Worm (Caenorhabditis elegans) whole organism, L2 larva: ENCODE measurements around the gene rig-4.
A peak's percentile ranks its signal among the peaks of the same experiment; 100 is the strongest.

Experiments used
- C34F6.9 ChIP-seq: fragments of 150-350 bp; optimal IDR thresholded peaks from 2 replicates; lab custom pipeline; 2014; ENCODE audit warnings: missing biosample characterization, missing genetic modification characterization
- F13H6.1 ChIP-seq: sonication (generic microtip); optimal IDR thresholded peaks from 2 replicates; lab custom pipeline; 2016; ENCODE audit warnings: missing genetic modification characterization, missing compliant biosample characterization
- R02D3.7 ChIP-seq: fragments of 150-350 bp; optimal IDR thresholded peaks from 2 replicates; lab custom pipeline; 2014; ENCODE audit warnings: missing biosample characterization, missing genetic modification characterization
- Y55F3AM.14 ChIP-seq: fragments of 200-800 bp; sonication (Bioruptor generic); optimal IDR thresholded peaks from 2 replicates; lab custom pipeline; 2018; ENCODE audit warnings: mild to moderate bottlenecking, missing genetic modification characterization, missing compliant biosample characterization
- ZK546.5 ChIP-seq: sonication (generic microtip); optimal IDR thresholded peaks from 2 replicates; lab custom pipeline; 2017; ENCODE audit warnings: missing biosample characterization, missing genetic modification characterization
- alr-1 ChIP-seq: fragments of 150-350 bp; optimal IDR thresholded peaks from 2 replicates; lab custom pipeline; 2014; ENCODE audit warnings: missing biosample characterization, missing genetic modification characterization
- aly-2 ChIP-seq: fragments of 150-350 bp; optimal IDR thresholded peaks from 2 replicates; lab custom pipeline; 2014; ENCODE audit warnings: missing biosample characterization, missing genetic modification characterization
- ama-1 ChIP-seq: fragments of 150-350 bp; optimal IDR thresholded peaks from 2 replicates; lab custom pipeline; 2018; ENCODE audit warnings: inconsistent platforms
- blmp-1 ChIP-seq: sonication (generic microtip); optimal IDR thresholded peaks from 2 replicates; lab custom pipeline; 2017; ENCODE audit warnings: missing genetic modification characterization, mild to moderate bottlenecking, missing compliant biosample characterization, antibody characterized with exemption, moderate library complexity; ENCODE audit not compliant: insufficient read depth
- ceh-16 ChIP-seq: fragments of 150-350 bp; optimal IDR thresholded peaks from 2 replicates; lab custom pipeline; 2014; ENCODE audit warnings: missing biosample characterization, missing genetic modification characterization
- ceh-82 ChIP-seq: fragments of 150-350 bp; optimal IDR thresholded peaks from 2 replicates; lab custom pipeline; 2014; ENCODE audit warnings: missing biosample characterization, missing genetic modification characterization
- crh-2 ChIP-seq: sonication (generic microtip); optimal IDR thresholded peaks from 2 replicates; lab custom pipeline; 2017; ENCODE audit warnings: missing biosample characterization, missing genetic modification characterization
- dmd-4 ChIP-seq: sonication (generic microtip); optimal IDR thresholded peaks from 2 replicates; lab custom pipeline; 2017; ENCODE audit warnings: missing biosample characterization, missing genetic modification characterization
- egl-27 ChIP-seq: sonication (generic microtip); optimal IDR thresholded peaks from 3 replicates; lab custom pipeline; 2017; ENCODE audit warnings: missing biosample characterization, missing genetic modification reagents, missing genetic modification characterization
- elt-1 ChIP-seq: fragments of 150-350 bp; optimal IDR thresholded peaks from 2 replicates; lab custom pipeline; 2014; ENCODE audit warnings: missing biosample characterization, missing genetic modification characterization
- elt-3 ChIP-seq: sonication (generic microtip); optimal IDR thresholded peaks from 2 replicates; lab custom pipeline; 2017; ENCODE audit warnings: missing biosample characterization, missing genetic modification characterization
- fos-1 ChIP-seq: fragments of 150-350 bp; optimal IDR thresholded peaks from 2 replicates; lab custom pipeline; 2014; ENCODE audit warnings: missing biosample characterization, missing genetic modification characterization
- gmeb-1 ChIP-seq: fragments of 150-350 bp; optimal IDR thresholded peaks from 2 replicates; lab custom pipeline; 2014; ENCODE audit warnings: missing biosample characterization, missing genetic modification characterization
- lin-11 ChIP-seq: fragments of 150-350 bp; sonication (generic microtip); optimal IDR thresholded peaks from 2 replicates; lab custom pipeline; 2014; ENCODE audit warnings: missing biosample characterization, missing genetic modification characterization, inconsistent platforms, mixed read lengths
- lin-13 ChIP-seq: fragments of 150-350 bp; optimal IDR thresholded peaks from 2 replicates; lab custom pipeline; 2014; ENCODE audit warnings: missing biosample characterization, missing genetic modification reagents, missing genetic modification characterization
- lin-39 ChIP-seq: fragments of 150-350 bp; optimal IDR thresholded peaks from 2 replicates; lab custom pipeline; 2014; ENCODE audit warnings: missing biosample characterization, missing genetic modification reagents, missing genetic modification characterization
- lsy-2 ChIP-seq, 2 experiments: fragments of 150-350 bp in 1 of 2; sonication (generic microtip) in 1 of 2; optimal IDR thresholded peaks; 2 replicates each; lab custom pipeline; 2014 to 2017; ENCODE audit warnings: missing biosample characterization in 2 of 2, missing genetic modification characterization in 2 of 2
- mab-5 ChIP-seq: fragments of 150-350 bp; optimal IDR thresholded peaks from 2 replicates; lab custom pipeline; 2014; ENCODE audit warnings: missing biosample characterization, missing genetic modification characterization
- mbf-1 ChIP-seq: sonication (generic microtip); optimal IDR thresholded peaks from 2 replicates; lab custom pipeline; 2017; ENCODE audit warnings: missing biosample characterization, missing genetic modification characterization
- mdl-1 ChIP-seq, 2 experiments: fragments of 150-350 bp in 1 of 2; sonication (generic microtip) in 1 of 2; optimal IDR thresholded peaks; 2 replicates each; lab custom pipeline; 2017; ENCODE audit warnings: missing biosample characterization in 2 of 2, missing genetic modification characterization in 2 of 2
- nhr-10 ChIP-seq: sonication (generic microtip); optimal IDR thresholded peaks from 2 replicates; lab custom pipeline; 2017; ENCODE audit warnings: missing biosample characterization, missing genetic modification characterization
- nhr-11 ChIP-seq: fragments of 150-350 bp; optimal IDR thresholded peaks from 2 replicates; lab custom pipeline; 2014; ENCODE audit warnings: missing biosample characterization, missing genetic modification characterization
- nhr-12 ChIP-seq: fragments of 150-350 bp; optimal IDR thresholded peaks from 2 replicates; lab custom pipeline; 2014; ENCODE audit warnings: missing biosample characterization, missing genetic modification characterization
- nhr-129 ChIP-seq: fragments of 150-350 bp; optimal IDR thresholded peaks from 2 replicates; lab custom pipeline; 2014; ENCODE audit warnings: missing biosample characterization, missing genetic modification characterization
- nhr-21 ChIP-seq: fragments of 150-350 bp; optimal IDR thresholded peaks from 2 replicates; lab custom pipeline; 2014; ENCODE audit warnings: missing biosample characterization, missing genetic modification characterization
- nhr-23 ChIP-seq: fragments of 150-350 bp; optimal IDR thresholded peaks from 2 replicates; lab custom pipeline; 2014; ENCODE audit warnings: missing biosample characterization, missing genetic modification reagents, missing genetic modification characterization
- nhr-237 ChIP-seq: fragments of 150-350 bp; optimal IDR thresholded peaks from 2 replicates; lab custom pipeline; 2014; ENCODE audit warnings: missing biosample characterization, missing genetic modification characterization
- nhr-25 ChIP-seq: fragments of 150-350 bp; sonication (generic microtip); optimal IDR thresholded peaks from 3 replicates; lab custom pipeline; 2014; ENCODE audit warnings: missing biosample characterization, missing genetic modification characterization
- nhr-6 ChIP-seq: fragments of 150-350 bp; optimal IDR thresholded peaks from 2 replicates; lab custom pipeline; 2014; ENCODE audit warnings: missing biosample characterization, missing genetic modification characterization
- nhr-77 ChIP-seq: fragments of 150-350 bp; optimal IDR thresholded peaks from 2 replicates; lab custom pipeline; 2014; ENCODE audit warnings: missing biosample characterization, missing genetic modification characterization
- peb-1 ChIP-seq: fragments of 150-350 bp; optimal IDR thresholded peaks from 2 replicates; lab custom pipeline; 2014; ENCODE audit warnings: missing biosample characterization, missing genetic modification characterization
- sem-4 ChIP-seq: fragments of 150-350 bp; optimal IDR thresholded peaks from 2 replicates; lab custom pipeline; 2014; ENCODE audit warnings: missing biosample characterization, missing genetic modification reagents, missing genetic modification characterization
- skn-1 ChIP-seq: sonication (generic microtip); optimal IDR thresholded peaks from 2 replicates; lab custom pipeline; 2017; ENCODE audit warnings: missing biosample characterization, missing genetic modification characterization
- sma-3 ChIP-seq: sonication (generic microtip); optimal IDR thresholded peaks from 2 replicates; lab custom pipeline; 2016; ENCODE audit warnings: missing genetic modification reagents, missing genetic modification characterization, missing compliant biosample characterization
- sma-9 ChIP-seq, 2 experiments: fragments of 150-350 bp in 1 of 2; sonication (generic microtip) in 1 of 2; optimal IDR thresholded peaks; 2 replicates each; lab custom pipeline; 2014 to 2016; ENCODE audit warnings: missing genetic modification characterization in 2 of 2, mild to moderate bottlenecking in 1 of 2, missing biosample characterization in 1 of 2, missing compliant biosample characterization in 1 of 2, missing genetic modification reagents in 1 of 2, moderate library complexity in 1 of 2
- snpc-4 ChIP-seq: fragments of 150-350 bp; optimal IDR thresholded peaks from 2 replicates; lab custom pipeline; 2014; ENCODE audit warnings: missing biosample characterization, missing genetic modification characterization
- unc-39 ChIP-seq: fragments of 150-350 bp; optimal IDR thresholded peaks from 2 replicates; lab custom pipeline; 2014; ENCODE audit warnings: missing biosample characterization, missing genetic modification characterization
- unc-55 ChIP-seq: fragments of 150-350 bp; sonication (generic microtip); optimal IDR thresholded peaks from 3 replicates; lab custom pipeline; 2014; ENCODE audit warnings: missing biosample characterization, missing genetic modification reagents, missing genetic modification characterization
- unc-62 ChIP-seq: fragments of 150-350 bp; optimal IDR thresholded peaks from 2 replicates; lab custom pipeline; 2014; ENCODE audit warnings: missing biosample characterization, missing genetic modification reagents, missing genetic modification characterization
- zag-1 ChIP-seq: fragments of 150-350 bp; optimal IDR thresholded peaks from 2 replicates; lab custom pipeline; 2014; ENCODE audit warnings: missing biosample characterization, missing genetic modification characterization
- ztf-1 ChIP-seq: fragments of 200-800 bp; sonication (Bioruptor generic); conservative IDR thresholded peaks from 2 replicates; pipeline ENCODE4 v1.3.6; 2022; ENCODE audit warnings: missing genetic modification characterization, missing compliant biosample characterization
- ztf-11 ChIP-seq: sonication (generic microtip); optimal IDR thresholded peaks from 2 replicates; lab custom pipeline; 2017; ENCODE audit warnings: missing biosample characterization, missing genetic modification characterization
- ztf-4 ChIP-seq: fragments of 150-350 bp; optimal IDR thresholded peaks from 2 replicates; lab custom pipeline; 2014; ENCODE audit warnings: missing biosample characterization, missing genetic modification characterization

The rig-4 gene

DNA sequence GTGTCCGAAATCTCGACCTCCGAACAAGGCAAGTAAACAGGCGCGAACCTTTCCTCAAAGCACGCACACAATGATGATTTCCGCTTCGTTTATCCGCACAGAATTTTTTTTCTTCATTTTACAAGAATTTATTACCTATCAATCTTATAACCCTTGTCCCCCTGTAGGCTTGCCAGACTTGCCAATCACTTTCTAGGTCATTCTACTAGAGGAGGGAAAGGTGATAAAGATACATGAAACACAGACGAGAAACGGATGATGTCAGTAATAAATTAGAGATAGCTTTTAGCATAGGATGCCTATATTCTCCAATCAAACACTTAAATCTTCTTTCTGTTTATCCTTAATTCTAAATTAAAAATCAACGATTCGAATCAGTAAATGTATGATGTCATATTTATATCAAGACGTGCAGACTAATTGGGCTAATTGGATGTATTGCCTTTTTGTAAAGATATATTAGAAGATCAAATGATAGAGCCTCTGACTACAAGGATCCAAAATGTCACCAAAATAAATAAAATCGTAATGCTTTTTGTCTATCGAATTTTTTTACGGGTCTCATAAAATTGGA lies 23.5 kb upstream of the rig-4 start:
- TF ChIP-seq peb-1 (tag; lab: Kevin White, UChicago) (no peak), blmp-1 (tag; lab: Kevin White, UChicago) (peak; percentile 23), mab-5 (tag; lab: Kevin White, UChicago) (no peak), sma-9 (GFP tag; optimal IDR thresholded peaks at IDR 0.05; lab: Kevin White, UChicago) (peak; percentile 33), sma-9 (tag; optimal IDR thresholded peaks at IDR 0.05; lab: Kevin White, UChicago) (no peak), sma-3 (peak; percentile 51), nhr-25 (tag; lab: Kevin White, UChicago) (peak; percentile 9), nhr-21 (peak; percentile 65)

- TF ChIP-seq nhr-23 (tag; lab: Kevin White, UChicago) (no peak), blmp-1 (tag; lab: Kevin White, UChicago) (no peak), snpc-4 (tag; lab: Kevin White, UChicago) (no peak), unc-55 (GFP tag; lab: Kevin White, UChicago) (no peak), ceh-16 (no peak), lin-11 (tag; lab: Kevin White, UChicago) (no peak), crh-2 (tag; lab: Kevin White, UChicago) (peak; percentile 81), ZK546.5 (tag; lab: Kevin White, UChicago) (no peak), R02D3.7 (tag; lab: Kevin White, UChicago) (no peak), alr-1 (tag; lab: Kevin White, UChicago) (no peak), lin-39 (tag; lab: Kevin White, UChicago) (no peak), ztf-1 (no peak), mdl-1 (tag; optimal IDR thresholded peaks at IDR 0.05; lab: Kevin White, UChicago) (peak in 1 of 2 experiments; percentile 40), lsy-2 (tag; optimal IDR thresholded peaks at IDR 0.05; lab: Kevin White, UChicago) (no peak), dmd-4 (tag; lab: Kevin White, UChicago) (no peak), zag-1 (tag; lab: Kevin White, UChicago) (no peak), sem-4 (no peak), nhr-77 (no peak), aly-2 (tag; lab: Kevin White, UChicago) (no peak), ceh-82 (tag; lab: Kevin White, UChicago) (no peak), sma-3 (peak; percentile 41), nhr-11 (tag; lab: Kevin White, UChicago) (no peak), nhr-25 (tag; lab: Kevin White, UChicago) (peak; percentile 49), sma-9 (GFP tag; optimal IDR thresholded peaks at IDR 0.05; lab: Kevin White, UChicago) (peak; percentile 89), sma-9 (tag; optimal IDR thresholded peaks at IDR 0.05; lab: Kevin White, UChicago) (no peak), egl-27 (tag; lab: Kevin White, UChicago) (peak; percentile 65), fos-1 (peak; percentile 56), elt-3 (tag; lab: Kevin White, UChicago) (no peak), nhr-237 (tag; lab: Kevin White, UChicago) (no peak), unc-62 (GFP tag; lab: Kevin White, UChicago) (no peak), ztf-11 (tag; lab: Kevin White, UChicago) (no peak), unc-39 (tag; lab: Kevin White, UChicago) (no peak), elt-1 (tag; lab: Kevin White, UChicago) (no peak), mab-5 (tag; lab: Kevin White, UChicago) (no peak), F13H6.1 (peak; percentile 20), gmeb-1 (peak; percentile 1), ztf-4 (no peak), nhr-129 (no peak), nhr-21 (peak; percentile 24), C34F6.9 (no peak), Y55F3AM.14 (GFP tag; lab: Kevin White, UChicago) (no peak), nhr-6 (tag; lab: Kevin White, UChicago) (no peak), peb-1 (tag; lab: Kevin White, UChicago) (no peak), mbf-1 (tag; lab: Kevin White, UChicago) (no peak), skn-1 (tag; lab: Kevin White, UChicago) (no peak), lin-13 (GFP tag; lab: Kevin White, UChicago) (no peak), ama-1 (lab: Kevin White, UChicago) (no peak), nhr-12 (tag; lab: Kevin White, UChicago) (no peak), nhr-10 (no peak)
These were observed 22.4 kb upstream of the rig-4 start for ce11 chrIV:8026361-8026760.
